Worm (Caenorhabditis elegans) whole organism, early embryonic: ENCODE results near the gene phat-8.

Experiments
- F13C5.2 ChIP-seq: sonication (generic microtip); optimal IDR thresholded peaks from 2 replicates; lab custom pipeline; 2017; ENCODE audit warnings: mild to moderate bottlenecking, missing genetic modification characterization, inconsistent platforms, missing compliant biosample characterization
- aly-1 ChIP-seq: sonication (generic microtip); optimal IDR thresholded peaks from 2 replicates; lab custom pipeline; 2016; ENCODE audit warnings: missing genetic modification characterization, missing compliant biosample characterization
- ama-1 ChIP-seq: fragments of 150-350 bp; optimal IDR thresholded peaks from 2 replicates; lab custom pipeline; 2014
- ceh-36 ChIP-seq: sonication (generic microtip); optimal IDR thresholded peaks from 2 replicates; lab custom pipeline; 2016; ENCODE audit warnings: missing genetic modification characterization, inconsistent platforms, missing compliant biosample characterization
- flt-1 ChIP-seq: fragments of 200-800 bp; sonication (Bioruptor generic); IDR thresholded peaks from 2 replicates; pipeline ENCODE4 v1.3.6; 2022; ENCODE audit warnings: missing genetic modification characterization, missing compliant biosample characterization
- hmbx-1 ChIP-seq: sonication (generic microtip); optimal IDR thresholded peaks from 2 replicates; lab custom pipeline; 2016; ENCODE audit warnings: mild to moderate bottlenecking, missing genetic modification characterization, missing compliant biosample characterization
- hmg-4 ChIP-seq: fragments of 200-800 bp; sonication (Bioruptor generic); optimal IDR thresholded peaks from 2 replicates; lab custom pipeline; 2018; ENCODE audit warnings: mild to moderate bottlenecking, missing genetic modification characterization, missing compliant biosample characterization
- hnd-1 ChIP-seq: sonication (generic microtip); optimal IDR thresholded peaks from 2 replicates; lab custom pipeline; 2016; ENCODE audit warnings: missing genetic modification characterization, missing compliant biosample characterization
- sea-1 ChIP-seq: fragments of 200-800 bp; sonication (Bioruptor generic); conservative IDR thresholded peaks from 2 replicates; pipeline ENCODE4 v1.3.6; 2022; ENCODE audit warnings: missing genetic modification characterization, missing compliant biosample characterization
- tbx-11 ChIP-seq: fragments of 200-800 bp; sonication (Bioruptor generic); IDR thresholded peaks from 2 replicates; pipeline ENCODE4 v1.3.6; 2022; ENCODE audit warnings: missing genetic modification characterization, missing compliant biosample characterization
- tbx-37 ChIP-seq: fragments of 200-800 bp; sonication (Bioruptor generic); conservative IDR thresholded peaks from 2 replicates; pipeline ENCODE4 v1.3.6; 2022; ENCODE audit warnings: missing genetic modification reagents, missing genetic modification characterization, missing compliant biosample characterization
- tra-4 ChIP-seq: sonication (generic microtip); optimal IDR thresholded peaks from 2 replicates; lab custom pipeline; 2017; ENCODE audit warnings: missing genetic modification characterization, missing compliant biosample characterization

DNA sequence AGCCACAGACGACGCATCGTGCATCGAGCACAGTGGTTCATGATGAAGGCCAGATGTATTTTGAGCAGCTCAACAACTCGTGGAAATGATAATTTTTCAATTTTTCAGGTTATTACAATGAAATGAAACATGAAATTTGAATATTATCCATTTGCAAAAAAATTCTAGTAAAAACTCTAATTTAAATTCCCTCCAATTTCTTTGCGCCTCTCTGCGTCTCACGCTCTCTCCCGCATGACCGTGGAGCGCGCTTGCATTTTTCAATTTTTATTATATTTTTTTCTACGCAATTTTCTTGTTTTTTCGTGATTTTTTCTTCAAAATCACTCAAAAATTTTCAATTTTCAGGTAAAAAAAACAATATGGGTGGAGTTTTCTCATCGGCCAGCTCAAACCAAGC, 12.2 kb upstream of the phat-8 start, which contains the start of gene tag-281:
- TF ChIP-seq ama-1: no peak
- no peak for TF ChIP-seq hmg-4 (GFP tag; lab: Kevin White, UChicago)
- no peak for TF ChIP-seq aly-1 (tag; lab: Kevin White, UChicago)
- TF ChIP-seq sea-1 (GFP tag; lab: Robert Waterston, UW): no peak
- peak; percentile 54; the same call in 1 of the 2 replicates for TF ChIP-seq flt-1 (GFP tag; lab: Robert Waterston, UW)
- no peak for TF ChIP-seq hmbx-1 (tag; lab: Kevin White, UChicago)
- no peak for TF ChIP-seq tbx-37
- no peak for TF ChIP-seq tbx-11 (GFP tag; lab: Robert Waterston, UW)
- no peak for TF ChIP-seq tra-4 (tag; lab: Kevin White, UChicago)
- no peak for TF ChIP-seq F13C5.2 (tag; lab: Kevin White, UChicago)
- TF ChIP-seq ceh-36: no peak
- no peak for TF ChIP-seq hnd-1 (tag; lab: Kevin White, UChicago)
